Worm (Caenorhabditis elegans) whole organism, mixed stage, embryonic: Measurements from ENCODE around the gene F33G12.3.

ENCODE experiments used
- ceh-39 ChIP-seq: fragments of 150-350 bp; optimal IDR thresholded peaks from 2 replicates; lab custom pipeline; 2014; ENCODE audit warnings: missing biosample characterization, missing genetic modification characterization
- ceh-83 ChIP-seq: fragments of 200-800 bp; sonication (Bioruptor generic); optimal IDR thresholded peaks from 2 replicates; lab custom pipeline; 2018; ENCODE audit warnings: mild to moderate bottlenecking, missing genetic modification characterization, missing compliant biosample characterization
- ces-1 ChIP-seq: fragments of 150-350 bp; optimal IDR thresholded peaks from 2 replicates; lab custom pipeline; 2014; ENCODE audit warnings: missing biosample characterization, missing genetic modification reagents, missing genetic modification characterization
- elt-1 ChIP-seq: sonication (generic microtip); optimal IDR thresholded peaks from 2 replicates; lab custom pipeline; 2017; ENCODE audit warnings: missing genetic modification characterization, mild to moderate bottlenecking, missing compliant biosample characterization, antibody characterized with exemption, moderate library complexity, borderline replicate concordance; ENCODE audit not compliant: insufficient read depth
- elt-3 ChIP-seq: fragments of 150-350 bp; optimal IDR thresholded peaks from 2 replicates; lab custom pipeline; 2014; ENCODE audit warnings: missing biosample characterization, missing genetic modification characterization
- ham-2 ChIP-seq: fragments of 200-800 bp; sonication (Bioruptor generic); optimal IDR thresholded peaks from 2 replicates; lab custom pipeline; 2018; ENCODE audit warnings: mild to moderate bottlenecking, missing genetic modification characterization, missing compliant biosample characterization
- hlh-1 ChIP-seq: fragments of 150-350 bp; optimal IDR thresholded peaks from 2 replicates; lab custom pipeline; 2014; ENCODE audit warnings: missing biosample characterization, missing genetic modification reagents, missing genetic modification characterization
- lin-13 ChIP-seq: fragments of 150-350 bp; optimal IDR thresholded peaks from 2 replicates; lab custom pipeline; 2014; ENCODE audit warnings: missing biosample characterization, missing genetic modification characterization
- lin-32 ChIP-seq: fragments of 200-800 bp; sonication (Bioruptor generic); optimal IDR thresholded peaks from 2 replicates; lab custom pipeline; 2018; ENCODE audit warnings: mild to moderate bottlenecking, missing genetic modification characterization, missing compliant biosample characterization
- lsy-2 ChIP-seq: fragments of 150-350 bp; optimal IDR thresholded peaks from 2 replicates; lab custom pipeline; 2014; ENCODE audit warnings: missing biosample characterization, missing genetic modification characterization
- mab-5 ChIP-seq: fragments of 150-350 bp; optimal IDR thresholded peaks from 2 replicates; lab custom pipeline; 2014; ENCODE audit warnings: missing biosample characterization, missing genetic modification characterization
- mls-2 ChIP-seq: sonication (generic microtip); optimal IDR thresholded peaks from 2 replicates; lab custom pipeline; 2016; ENCODE audit warnings: mild to moderate bottlenecking, missing genetic modification characterization, moderate library complexity, missing compliant biosample characterization
- nhr-2 ChIP-seq: fragments of 150-350 bp; optimal IDR thresholded peaks from 2 replicates; lab custom pipeline; 2014; ENCODE audit warnings: missing biosample characterization, missing genetic modification characterization
- nhr-28 ChIP-seq: fragments of 150-350 bp; optimal IDR thresholded peaks from 2 replicates; lab custom pipeline; 2014; ENCODE audit warnings: missing biosample characterization, missing genetic modification characterization
- nhr-76 ChIP-seq: sonication (generic microtip); optimal IDR thresholded peaks from 2 replicates; lab custom pipeline; 2017; ENCODE audit warnings: missing biosample characterization, missing genetic modification characterization
- sem-2 ChIP-seq: fragments of 200-800 bp; sonication (Bioruptor generic); optimal IDR thresholded peaks from 2 replicates; lab custom pipeline; 2018; ENCODE audit warnings: mild to moderate bottlenecking, missing genetic modification characterization, missing compliant biosample characterization
- sptf-1 ChIP-seq: sonication (generic microtip); optimal IDR thresholded peaks from 2 replicates; lab custom pipeline; 2017; ENCODE audit warnings: mild to moderate bottlenecking, missing genetic modification characterization, moderate library complexity, missing compliant biosample characterization
- tbx-8 ChIP-seq: fragments of 200-800 bp; sonication (Bioruptor generic); optimal IDR thresholded peaks from 2 replicates; lab custom pipeline; 2018; ENCODE audit warnings: mild to moderate bottlenecking, missing genetic modification characterization, moderate library complexity, missing compliant biosample characterization
- unc-62 ChIP-seq: fragments of 150-350 bp; optimal IDR thresholded peaks from 2 replicates; lab custom pipeline; 2014; ENCODE audit warnings: missing biosample characterization, missing genetic modification reagents, missing genetic modification characterization
- zip-8 ChIP-seq: fragments of 150-350 bp; optimal IDR thresholded peaks from 2 replicates; lab custom pipeline; 2014; ENCODE audit warnings: missing biosample characterization, missing genetic modification characterization

The F33G12.3 gene

DNA sequence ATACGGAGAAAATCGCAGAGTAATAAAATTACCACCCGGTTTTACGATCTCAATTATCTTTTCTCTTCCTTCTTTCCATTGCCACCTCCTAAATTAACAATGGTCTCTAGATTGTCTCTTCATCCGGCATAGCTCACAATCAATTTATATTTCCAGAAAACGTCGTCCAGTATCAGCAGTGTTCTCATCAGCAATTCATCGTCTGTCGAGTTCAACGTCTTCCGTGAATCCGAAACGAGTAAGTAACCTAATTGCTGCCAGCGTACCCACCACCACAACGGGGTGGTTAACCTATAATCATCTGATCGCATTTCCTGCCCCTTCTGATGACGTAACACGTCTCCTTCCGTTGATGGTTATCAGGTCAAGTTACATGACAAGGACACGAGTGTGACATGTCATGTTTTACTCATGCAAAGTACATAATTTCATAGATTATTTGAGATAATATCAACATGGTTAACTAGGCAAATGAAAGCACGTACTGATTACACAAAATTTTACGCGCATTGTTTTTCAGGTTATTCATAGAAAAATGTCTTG is 47.8 kb downstream of the F33G12.3 start:
- peak; percentile 60 for TF ChIP-seq unc-62
- TF ChIP-seq zip-8 (tag; lab: Kevin White, UChicago): peak; percentile 82
- no peak for TF ChIP-seq ceh-39
- no peak for TF ChIP-seq elt-3 (tag; lab: Kevin White, UChicago)
- TF ChIP-seq nhr-2 (tag; lab: Kevin White, UChicago): peak; percentile 93
- peak; percentile 58 for TF ChIP-seq ceh-83
- no peak for TF ChIP-seq lin-13 (tag; lab: Kevin White, UChicago)
- no peak for TF ChIP-seq nhr-76 (tag; lab: Kevin White, UChicago)
- peak; percentile 1 for TF ChIP-seq sptf-1 (tag; lab: Kevin White, UChicago)
- no peak for TF ChIP-seq nhr-28
- no peak for TF ChIP-seq mab-5
- TF ChIP-seq elt-1 (tag; lab: Kevin White, UChicago): peak; percentile 87
- no peak for TF ChIP-seq mls-2 (tag; lab: Kevin White, UChicago)
- peak; percentile 15 for TF ChIP-seq ces-1 (GFP tag; lab: Kevin White, UChicago)
- TF ChIP-seq, all 35 proteins: peak for 7

DNA sequence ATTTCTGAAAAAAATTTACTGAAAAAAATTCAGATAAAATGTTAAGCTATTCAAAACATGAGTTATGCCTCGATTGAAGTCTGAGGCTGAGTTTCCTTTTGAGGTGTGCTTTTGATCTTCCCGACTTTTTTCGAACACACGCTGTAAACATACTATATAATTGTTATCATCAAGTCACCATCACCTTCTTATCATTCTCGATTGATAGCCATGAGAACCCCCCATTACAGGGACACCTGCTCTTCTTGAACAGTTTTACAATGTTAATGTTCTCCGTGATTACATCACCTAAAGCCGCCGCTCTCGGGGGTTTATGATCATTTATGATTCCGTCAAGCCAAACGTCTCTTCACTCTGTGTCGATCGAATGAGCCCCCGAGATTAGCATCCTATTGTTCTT is 49.7 kb downstream of the F33G12.3 start:
- TF ChIP-seq tbx-8 (GFP tag; lab: Kevin White, UChicago): no peak
- TF ChIP-seq lin-32: no peak
- no peak for TF ChIP-seq ceh-83
- no peak for TF ChIP-seq nhr-2 (tag; lab: Kevin White, UChicago)
- TF ChIP-seq hlh-1: no peak
- TF ChIP-seq ceh-39: no peak
- TF ChIP-seq ham-2 (GFP tag; lab: Kevin White, UChicago): no peak
- no peak for TF ChIP-seq sem-2 (GFP tag; lab: Kevin White, UChicago)
- no peak for TF ChIP-seq ces-1 (GFP tag; lab: Kevin White, UChicago)
- no peak for TF ChIP-seq nhr-28
- TF ChIP-seq lsy-2 (tag; lab: Kevin White, UChicago): no peak
